Worm (Caenorhabditis elegans) whole organism, L2 larva: Measurements from ENCODE around the gene M04G7.5.

Experiments
- ama-1 ChIP-seq: fragments of 150-350 bp; optimal IDR thresholded peaks from 2 replicates; lab custom pipeline; 2018; ENCODE audit warnings: inconsistent platforms
- egl-27 ChIP-seq: sonication (generic microtip); optimal IDR thresholded peaks from 3 replicates; lab custom pipeline; 2017; ENCODE audit warnings: missing biosample characterization, missing genetic modification reagents, missing genetic modification characterization
- nhr-25 ChIP-seq: fragments of 150-350 bp; sonication (generic microtip); optimal IDR thresholded peaks from 3 replicates; lab custom pipeline; 2014; ENCODE audit warnings: missing biosample characterization, missing genetic modification characterization
- nhr-6 ChIP-seq: fragments of 150-350 bp; optimal IDR thresholded peaks from 2 replicates; lab custom pipeline; 2014; ENCODE audit warnings: missing biosample characterization, missing genetic modification characterization
- sem-4 ChIP-seq: fragments of 150-350 bp; optimal IDR thresholded peaks from 2 replicates; lab custom pipeline; 2014; ENCODE audit warnings: missing biosample characterization, missing genetic modification reagents, missing genetic modification characterization
- ztf-11 ChIP-seq: sonication (generic microtip); optimal IDR thresholded peaks from 2 replicates; lab custom pipeline; 2017; ENCODE audit warnings: missing biosample characterization, missing genetic modification characterization
- ztf-4 ChIP-seq: fragments of 150-350 bp; optimal IDR thresholded peaks from 2 replicates; lab custom pipeline; 2014; ENCODE audit warnings: missing biosample characterization, missing genetic modification characterization

DNA sequence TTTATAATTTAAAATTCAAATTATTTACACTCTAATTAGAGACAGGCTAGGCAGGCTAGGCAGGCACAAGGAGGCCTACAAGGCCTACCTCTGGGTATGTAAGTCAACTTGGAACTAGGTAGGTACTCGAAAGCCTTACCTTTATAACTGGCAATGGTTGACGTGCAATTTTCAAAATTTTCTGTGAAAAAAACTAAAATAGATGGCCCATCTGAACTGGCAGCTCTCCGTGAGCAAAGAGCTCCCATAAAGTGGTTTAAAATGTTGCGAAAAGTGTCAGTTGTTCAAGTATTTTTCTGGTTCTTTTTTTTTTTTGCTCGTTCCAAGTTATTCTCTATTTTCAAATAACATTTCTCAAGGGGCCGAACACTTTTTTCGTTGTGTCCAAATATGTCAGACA, 29.1 kb downstream of the M04G7.5 start:
- TF ChIP-seq nhr-6 = no peak
- TF ChIP-seq ztf-11 (tag; lab: Kevin White, UChicago) = no peak
- no peak for TF ChIP-seq ztf-4 (tag; lab: Kevin White, UChicago)
- no peak for TF ChIP-seq sem-4 (tag; lab: Kevin White, UChicago)
- TF ChIP-seq egl-27 (tag; lab: Kevin White, UChicago) = no peak
- TF ChIP-seq nhr-25 (tag; lab: Kevin White, UChicago) = no peak
- no peak for TF ChIP-seq ama-1
